Worm (Caenorhabditis elegans) whole organism, L1 larva: ENCODE measurements around the gene C44B9.3.
A peak's percentile ranks its signal among the peaks of the same experiment; 100 is the strongest.

Source experiments
- C04F5.9 ChIP-seq: sonication (generic microtip); optimal IDR thresholded peaks from 2 replicates; lab custom pipeline; 2016; ENCODE audit warnings: missing genetic modification characterization, missing compliant biosample characterization
- C16A3.4 ChIP-seq: fragments of 150-350 bp; optimal IDR thresholded peaks from 2 replicates; lab custom pipeline; 2014; ENCODE audit warnings: missing biosample characterization, missing genetic modification characterization
- alr-1 ChIP-seq: fragments of 200-800 bp; sonication (Bioruptor generic); optimal IDR thresholded peaks from 2 replicates; lab custom pipeline; 2018; ENCODE audit warnings: borderline replicate concordance, mild to moderate bottlenecking, missing genetic modification characterization, missing compliant biosample characterization
- aly-2 ChIP-seq: fragments of 150-350 bp; optimal IDR thresholded peaks from 2 replicates; lab custom pipeline; 2014; ENCODE audit warnings: missing biosample characterization, missing genetic modification characterization
- ama-1 ChIP-seq: fragments of 150-350 bp; optimal IDR thresholded peaks from 2 replicates; lab custom pipeline; 2014
- blmp-1 ChIP-seq: fragments of 150-350 bp; optimal IDR thresholded peaks from 2 replicates; lab custom pipeline; 2014; ENCODE audit warnings: missing biosample characterization, missing genetic modification characterization
- ceh-63 ChIP-seq: fragments of 200-800 bp; sonication (Bioruptor generic); optimal IDR thresholded peaks from 2 replicates; lab custom pipeline; 2018; ENCODE audit warnings: mild to moderate bottlenecking, missing genetic modification characterization, missing compliant biosample characterization
- ceh-8 ChIP-seq: fragments of 200-800 bp; sonication (Bioruptor generic); optimal IDR thresholded peaks from 2 replicates; lab custom pipeline; 2018; ENCODE audit warnings: mild to moderate bottlenecking, missing genetic modification characterization, moderate library complexity, missing compliant biosample characterization
- ceh-82 ChIP-seq, 3 experiments: fragments of 150-350 bp in 1 of 3; sonication (generic microtip) in 2 of 3; optimal IDR thresholded peaks; 2 replicates each; lab custom pipeline; 2014 to 2017; ENCODE audit warnings: missing biosample characterization in 3 of 3, missing genetic modification characterization in 3 of 3
- ceh-88 ChIP-seq: fragments of 200-800 bp; sonication (Bioruptor generic); IDR thresholded peaks from 2 replicates; pipeline ENCODE4 v1.3.6; 2022; ENCODE audit warnings: missing genetic modification characterization, missing compliant biosample characterization
- ceh-90 ChIP-seq: sonication (generic microtip); optimal IDR thresholded peaks from 2 replicates; lab custom pipeline; 2016; ENCODE audit warnings: missing genetic modification characterization, missing compliant biosample characterization
- ces-1 ChIP-seq: fragments of 150-350 bp; optimal IDR thresholded peaks from 2 replicates; lab custom pipeline; 2014; ENCODE audit warnings: missing biosample characterization, missing genetic modification reagents, missing genetic modification characterization
- dpl-1 ChIP-seq, 3 experiments: fragments of 150-350 bp in 2 of 3; sonication (generic microtip) in 1 of 3; optimal IDR thresholded peaks; 2 replicates each; lab custom pipeline; 2014 to 2017; ENCODE audit warnings: missing biosample characterization in 3 of 3, missing genetic modification characterization in 3 of 3, missing genetic modification reagents in 3 of 3
- dsc-1 ChIP-seq: sonication (generic microtip); optimal IDR thresholded peaks from 2 replicates; lab custom pipeline; 2016; ENCODE audit warnings: mild to moderate bottlenecking, missing genetic modification characterization, missing compliant biosample characterization
- efl-1 ChIP-seq, 4 experiments: fragments of 150-350 bp; optimal IDR thresholded peaks in 3 of 4; peaks in 1 of 4; 1 replicate in 1 of 4; 2 replicates in 3 of 4; lab custom pipeline; 2014; ENCODE audit warnings: missing biosample characterization in 2 of 4, missing genetic modification characterization in 2 of 4, missing genetic modification reagents in 2 of 4
- efl-3 ChIP-seq: fragments of 200-800 bp; sonication (Bioruptor generic); optimal IDR thresholded peaks from 2 replicates; lab custom pipeline; 2018; ENCODE audit warnings: mild to moderate bottlenecking, missing genetic modification characterization, missing compliant biosample characterization
- egl-13 ChIP-seq: sonication (generic microtip); optimal IDR thresholded peaks from 2 replicates; lab custom pipeline; 2016; ENCODE audit warnings: missing genotype, missing genetic modification reagents, missing genetic modification characterization, missing compliant biosample characterization
- elt-2 ChIP-seq: sonication (generic microtip); optimal IDR thresholded peaks from 2 replicates; lab custom pipeline; 2016; ENCODE audit warnings: missing genetic modification characterization, mild to moderate bottlenecking, inconsistent platforms, missing compliant biosample characterization, missing genetic modification reagents
- fkh-10 ChIP-seq: sonication (generic microtip); optimal IDR thresholded peaks from 2 replicates; lab custom pipeline; 2017; ENCODE audit warnings: missing biosample characterization, missing genetic modification reagents, missing genetic modification characterization
- fkh-8 ChIP-seq: sonication (generic microtip); optimal IDR thresholded peaks from 2 replicates; lab custom pipeline; 2016; ENCODE audit warnings: mild to moderate bottlenecking, missing genetic modification characterization, missing compliant biosample characterization
- hlh-4 ChIP-seq: sonication (generic microtip); optimal IDR thresholded peaks from 2 replicates; lab custom pipeline; 2016; ENCODE audit warnings: mild to moderate bottlenecking, missing genetic modification characterization, missing compliant biosample characterization
- hpl-2 ChIP-seq: fragments of 150-350 bp; optimal IDR thresholded peaks from 2 replicates; lab custom pipeline; 2014; ENCODE audit warnings: missing biosample characterization, missing genetic modification reagents, missing genetic modification characterization
- irx-1 ChIP-seq: sonication (generic microtip); optimal IDR thresholded peaks from 2 replicates; lab custom pipeline; 2016; ENCODE audit warnings: missing genetic modification characterization, missing compliant biosample characterization
- isw-1 ChIP-seq: fragments of 200-800 bp; sonication (Bioruptor generic); IDR thresholded peaks from 2 replicates; pipeline ENCODE4 v1.3.6; 2022; ENCODE audit warnings: missing genetic modification characterization, missing compliant biosample characterization
- lin-13 ChIP-seq: fragments of 150-350 bp; optimal IDR thresholded peaks from 2 replicates; lab custom pipeline; 2014; ENCODE audit warnings: missing biosample characterization, missing genetic modification reagents, missing genetic modification characterization
- lin-14 ChIP-seq: fragments of 200-800 bp; sonication (Bioruptor generic); optimal IDR thresholded peaks from 2 replicates; lab custom pipeline; 2018; ENCODE audit warnings: mild to moderate bottlenecking, missing genetic modification characterization, moderate library complexity, missing compliant biosample characterization
- lin-15B ChIP-seq: fragments of 150-350 bp; sonication (generic microtip); optimal IDR thresholded peaks from 3 replicates; lab custom pipeline; 2014; ENCODE audit warnings: missing biosample characterization, missing genetic modification characterization
- lin-39 ChIP-seq: fragments of 150-350 bp; optimal IDR thresholded peaks from 2 replicates; lab custom pipeline; 2014; ENCODE audit warnings: missing biosample characterization, missing genetic modification reagents, missing genetic modification characterization
- lir-3 ChIP-seq: sonication (generic microtip); optimal IDR thresholded peaks from 2 replicates; lab custom pipeline; 2016; ENCODE audit warnings: mild to moderate bottlenecking, missing genetic modification characterization, moderate library complexity, missing compliant biosample characterization; ENCODE audit not compliant: poor library complexity
- lsy-2 ChIP-seq, 2 experiments: fragments of 150-350 bp; optimal IDR thresholded peaks; 2 replicates each; lab custom pipeline; 2014; ENCODE audit warnings: missing biosample characterization in 2 of 2, missing genetic modification characterization in 2 of 2
- mdl-1 ChIP-seq, 2 experiments: fragments of 150-350 bp; optimal IDR thresholded peaks; 2 replicates each; lab custom pipeline; 2014 to 2017; ENCODE audit warnings: missing biosample characterization in 2 of 2, missing genetic modification characterization in 2 of 2, inconsistent platforms in 1 of 2
- mef-2 ChIP-seq: fragments of 150-350 bp; optimal IDR thresholded peaks from 2 replicates; lab custom pipeline; 2014; ENCODE audit warnings: missing biosample characterization, missing genetic modification characterization
- mep-1 ChIP-seq: fragments of 150-350 bp; optimal IDR thresholded peaks from 2 replicates; lab custom pipeline; 2014; ENCODE audit warnings: missing biosample characterization, missing genetic modification characterization
- nhr-237 ChIP-seq: fragments of 150-350 bp; optimal IDR thresholded peaks from 2 replicates; lab custom pipeline; 2014; ENCODE audit warnings: missing biosample characterization, missing genetic modification characterization
- nhr-77 ChIP-seq: fragments of 150-350 bp; optimal IDR thresholded peaks from 2 replicates; lab custom pipeline; 2014; ENCODE audit warnings: missing biosample characterization, missing genetic modification characterization
- nhr-84 ChIP-seq: sonication (generic microtip); optimal IDR thresholded peaks from 2 replicates; lab custom pipeline; 2017; ENCODE audit warnings: missing biosample characterization, missing genetic modification characterization
- nhr-85 ChIP-seq: sonication (generic microtip); peaks from one replicate; lab custom pipeline; 2016; ENCODE audit warnings: missing genetic modification characterization, inconsistent platforms, missing compliant biosample characterization
- nhr-90 ChIP-seq: sonication (generic microtip); optimal IDR thresholded peaks from 2 replicates; lab custom pipeline; 2016; ENCODE audit warnings: mild to moderate bottlenecking, missing genetic modification characterization, missing compliant biosample characterization; ENCODE audit not compliant: poor library complexity
- pax-3 ChIP-seq: fragments of 200-800 bp; sonication (Bioruptor generic); optimal IDR thresholded peaks from 2 replicates; lab custom pipeline; 2018; ENCODE audit warnings: mild to moderate bottlenecking, missing genetic modification characterization, moderate library complexity, missing compliant biosample characterization
- pqm-1 ChIP-seq: sonication (generic microtip); optimal IDR thresholded peaks from 3 replicates; lab custom pipeline; 2017; ENCODE audit warnings: missing biosample characterization, missing genetic modification characterization
- rnt-1 ChIP-seq: sonication (generic microtip); optimal IDR thresholded peaks from 2 replicates; lab custom pipeline; 2016; ENCODE audit warnings: mild to moderate bottlenecking, missing genetic modification characterization, moderate library complexity, missing compliant biosample characterization
- snpc-4 ChIP-seq: fragments of 150-350 bp; optimal IDR thresholded peaks from 2 replicates; lab custom pipeline; 2014; ENCODE audit warnings: missing biosample characterization, missing genetic modification characterization
- sox-4 ChIP-seq: sonication (generic microtip); optimal IDR thresholded peaks from 2 replicates; lab custom pipeline; 2016; ENCODE audit warnings: missing genetic modification characterization, missing compliant biosample characterization
- sptf-1 ChIP-seq: fragments of 150-350 bp; optimal IDR thresholded peaks from 2 replicates; lab custom pipeline; 2014; ENCODE audit warnings: missing biosample characterization, missing genetic modification characterization
- sup-37 ChIP-seq: fragments of 200-800 bp; sonication (Bioruptor generic); optimal IDR thresholded peaks from 2 replicates; lab custom pipeline; 2018; ENCODE audit warnings: mild to moderate bottlenecking, missing genetic modification characterization, missing compliant biosample characterization
- swsn-7 ChIP-seq: sonication (generic microtip); optimal IDR thresholded peaks from 2 replicates; lab custom pipeline; 2016; ENCODE audit warnings: missing genetic modification characterization, missing compliant biosample characterization
- tbx-2 ChIP-seq: sonication (generic microtip); optimal IDR thresholded peaks from 2 replicates; lab custom pipeline; 2016; ENCODE audit warnings: missing genetic modification characterization, missing compliant biosample characterization
- unc-130 ChIP-seq: fragments of 150-350 bp; optimal IDR thresholded peaks from 2 replicates; lab custom pipeline; 2017; ENCODE audit warnings: missing biosample characterization, missing genetic modification characterization, inconsistent platforms
- unc-30 ChIP-seq: sonication (generic microtip); optimal IDR thresholded peaks from 2 replicates; lab custom pipeline; 2017; ENCODE audit warnings: missing biosample characterization, missing genetic modification characterization
- unc-86 ChIP-seq: sonication (generic microtip); optimal IDR thresholded peaks from 2 replicates; lab custom pipeline; 2016; ENCODE audit warnings: missing genetic modification characterization, missing compliant biosample characterization
- unc-98 ChIP-seq: fragments of 200-800 bp; sonication (Bioruptor generic); IDR thresholded peaks from 2 replicates; pipeline ENCODE4 v1.3.6; 2022; ENCODE audit warnings: missing genetic modification characterization, missing compliant biosample characterization
- vab-15 ChIP-seq: sonication (generic microtip); optimal IDR thresholded peaks from 2 replicates; lab custom pipeline; 2017; ENCODE audit warnings: missing genotype, mild to moderate bottlenecking, missing genetic modification characterization, missing compliant biosample characterization
- xbp-1 ChIP-seq: sonication (generic microtip); optimal IDR thresholded peaks from 2 replicates; lab custom pipeline; 2016; ENCODE audit warnings: missing genetic modification characterization, missing compliant biosample characterization

Gene C44B9.3

DNA sequence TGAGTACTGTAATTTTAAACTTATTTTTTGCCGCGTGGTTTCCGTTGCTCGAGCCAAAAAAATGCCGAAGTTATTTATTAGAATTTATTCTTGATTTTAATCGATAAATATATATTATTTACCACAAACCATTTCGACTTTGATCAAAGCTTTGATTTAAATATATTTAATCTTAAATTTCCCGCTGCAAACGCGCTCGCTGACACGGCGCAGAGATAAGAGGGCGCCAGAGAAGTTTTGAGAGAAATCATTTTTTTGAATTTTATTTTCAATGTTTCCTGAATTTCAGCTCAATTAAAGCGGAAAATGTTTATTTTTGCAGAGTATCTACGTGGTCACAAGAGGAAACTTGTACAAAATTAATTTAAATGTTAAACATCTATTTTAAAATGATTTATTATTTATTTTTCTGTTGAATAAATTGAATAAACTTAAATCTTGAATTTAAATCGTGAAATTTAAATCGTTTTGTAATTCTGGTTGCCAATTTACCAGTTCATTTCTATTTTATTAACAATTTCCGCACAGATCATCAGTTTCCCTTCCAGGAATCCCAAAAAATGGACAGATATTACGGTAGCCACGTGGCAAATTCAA lies 15.9 kb upstream of the C44B9.3 start, which contains the start of gene com-1:
TSS of gene com-1 (plus strand) at position 547 of the 597 bp plus-strand sequence.
- TF ChIP-seq sptf-1 (tag; lab: Kevin White, UChicago) (no peak), elt-2 (tag; lab: Kevin White, UChicago) (no peak), ceh-82 (tag; optimal IDR thresholded peaks at IDR 0.05; lab: Kevin White, UChicago) (peak in 2 of 3 experiments; percentile 56 to 59), lin-39 (no peak), lsy-2 (tag; optimal IDR thresholded peaks at IDR 0.05; lab: Kevin White, UChicago) (peak; percentile 51 to 73), C16A3.4 (tag; lab: Kevin White, UChicago) (peak; percentile 39), ama-1 (lab: Kevin White, UChicago) (no peak), irx-1 (no peak), ceh-88 (no peak), sup-37 (no peak), mep-1 (tag; lab: Kevin White, UChicago) (peak; percentile 55), nhr-77 (tag; lab: Kevin White, UChicago) (no peak), isw-1 (no peak), ceh-8 (GFP tag; lab: Kevin White, UChicago) (no peak), unc-86 (tag; lab: Kevin White, UChicago) (no peak), blmp-1 (peak; percentile 58), lin-13 (GFP tag; lab: Kevin White, UChicago) (no peak), vab-15 (no peak), sox-4 (no peak), pax-3 (tag; lab: Kevin White, UChicago) (no peak), pqm-1 (tag; lab: Kevin White, UChicago) (no peak), efl-1 (optimal IDR thresholded peaks at IDR 0.05; lab: Kevin White, UChicago) (peak; percentile 53 to 63), efl-1 (GFP tag; optimal IDR thresholded peaks at IDR 0.05 in 1 of 2; lab: Kevin White, UChicago) (peak; percentile 61 to 93), unc-30 (tag; lab: Kevin White, UChicago) (no peak), C04F5.9 (tag; lab: Kevin White, UChicago) (no peak), nhr-84 (no peak), aly-2 (tag; lab: Kevin White, UChicago) (no peak), mdl-1 (tag; optimal IDR thresholded peaks at IDR 0.05; lab: Kevin White, UChicago) (no peak), egl-13 (tag; lab: Kevin White, UChicago) (no peak), snpc-4 (tag; lab: Kevin White, UChicago) (peak; percentile 22), hlh-4 (tag; lab: Kevin White, UChicago) (no peak), dsc-1 (tag; lab: Kevin White, UChicago) (peak; percentile 15), xbp-1 (tag; lab: Kevin White, UChicago) (peak; percentile 14), tbx-2 (tag; lab: Kevin White, UChicago) (no peak), fkh-10 (GFP tag; lab: Kevin White, UChicago) (no peak), hpl-2 (GFP tag; lab: Kevin White, UChicago) (no peak), unc-130 (no peak), rnt-1 (tag; lab: Kevin White, UChicago) (no peak), ceh-63 (GFP tag; lab: Kevin White, UChicago) (no peak), nhr-85 (tag; lab: Kevin White, UChicago) (no peak), dpl-1 (GFP tag; optimal IDR thresholded peaks at IDR 0.05; lab: Kevin White, UChicago) (peak; percentile 30 to 72 (median 42)), lir-3 (no peak), swsn-7 (tag; lab: Kevin White, UChicago) (peak; percentile 29), nhr-237 (tag; lab: Kevin White, UChicago) (no peak), lin-14 (no peak), lin-15B (tag; lab: Kevin White, UChicago) (peak; percentile 60), ceh-90 (tag; lab: Kevin White, UChicago) (no peak), unc-98 (GFP tag; lab: Robert Waterston, UW) (no peak), nhr-90 (tag; lab: Kevin White, UChicago) (peak; percentile 3), efl-3 (GFP tag; lab: Kevin White, UChicago) (no peak), fkh-8 (tag; lab: Kevin White, UChicago) (no peak), alr-1 (tag; lab: Kevin White, UChicago) (no peak), ces-1 (GFP tag; lab: Kevin White, UChicago) (no peak), mef-2 (tag; lab: Kevin White, UChicago) (no peak)
